Worm (Caenorhabditis elegans) whole organism, L4/young adult: ENCODE data around the gene pept-2.

Source experiments
- W03F9.2 ChIP-seq: fragments of 150-350 bp; optimal IDR thresholded peaks from 2 replicates; lab custom pipeline; 2014; ENCODE audit warnings: missing biosample characterization, missing genetic modification characterization
- dao-5 ChIP-seq: sonication (generic microtip); optimal IDR thresholded peaks from 2 replicates; lab custom pipeline; 2016; ENCODE audit warnings: missing genotype, missing genetic modification characterization, moderate library complexity, missing compliant biosample characterization
- him-1 ChIP-seq: sonication (generic microtip); optimal IDR thresholded peaks from 2 replicates; lab custom pipeline; 2016; ENCODE audit warnings: missing genotype, missing genetic modification reagents, missing genetic modification characterization, missing compliant biosample characterization

- TF ChIP-seq him-1: no peak
- TF ChIP-seq dao-5: no peak
- TF ChIP-seq W03F9.2: no peak
These were observed 16.6 kb upstream of the pept-2 start, which contains the start of gene inpp-1 for ce11 chrIV:10773811-10774210.
